Fruit fly (Drosophila melanogaster) whole organism, embryonic: ENCODE results near the gene Pnn.
A peak's percentile ranks its signal among the peaks of the same experiment; 100 is the strongest.

ENCODE experiments used
- CG10366 ChIP-seq: fragments of 200-800 bp; sonication (Bioruptor generic); IDR thresholded peaks from 2 replicates; pipeline ENCODE4 v1.3.6; 2022; ENCODE audit warnings: missing biosample characterization, missing genetic modification characterization
- CG10543 ChIP-seq: fragments of 200-800 bp; sonication (Bioruptor generic); optimal IDR thresholded peaks from 3 replicates; lab custom pipeline; 2017; ENCODE audit warnings: missing biosample characterization, mild to moderate bottlenecking, missing genetic modification characterization, moderate library complexity
- CG11085 ChIP-seq: fragments of 200-800 bp; sonication (Bioruptor generic); IDR thresholded peaks from 2 replicates; pipeline ENCODE4 v1.3.6; 2022; ENCODE audit warnings: missing biosample characterization, missing genetic modification characterization
- CG11560 ChIP-seq: fragments of 200-800 bp; sonication (Bioruptor generic); IDR thresholded peaks from 3 replicates; pipeline ENCODE4 v1.3.6; 2022; ENCODE audit warnings: missing biosample characterization, missing genetic modification characterization
- CG15073 ChIP-seq: fragments of 200-800 bp; sonication (Bioruptor generic); optimal IDR thresholded peaks from 2 replicates; lab custom pipeline; 2016; ENCODE audit warnings: missing biosample characterization, missing genetic modification characterization
- CG1603 ChIP-seq: fragments of 200-800 bp; sonication (Bioruptor generic); optimal IDR thresholded peaks from 2 replicates; lab custom pipeline; 2019; ENCODE audit warnings: missing biosample characterization, mild to moderate bottlenecking, missing genetic modification characterization, moderate library complexity
- CG1647 ChIP-seq: fragments of 200-800 bp; sonication (Bioruptor generic); optimal IDR thresholded peaks from 3 replicates; lab custom pipeline; 2016; ENCODE audit warnings: missing biosample characterization, missing genetic modification characterization
- CG16815 ChIP-seq: fragments of 200-800 bp; sonication (Bioruptor generic); optimal IDR thresholded peaks from 3 replicates; lab custom pipeline; 2017; ENCODE audit warnings: missing biosample characterization, mild to moderate bottlenecking, missing genetic modification characterization
- CG17328 ChIP-seq: fragments of 200-800 bp; sonication (Bioruptor generic); IDR thresholded peaks from 2 replicates; pipeline ENCODE4 v1.3.6; 2022; ENCODE audit warnings: missing biosample characterization, missing genetic modification characterization
- CG17359 ChIP-seq: fragments of 200-800 bp; sonication (Bioruptor generic); optimal IDR thresholded peaks from 3 replicates; lab custom pipeline; 2018; ENCODE audit warnings: missing biosample characterization, mild to moderate bottlenecking, missing genetic modification characterization, moderate library complexity
- CG17802 ChIP-seq: fragments of 200-800 bp; sonication (Bioruptor generic); optimal IDR thresholded peaks from 2 replicates; lab custom pipeline; 2018; ENCODE audit warnings: missing biosample characterization, mild to moderate bottlenecking, missing genetic modification characterization, moderate library complexity
- CG3065 ChIP-seq: fragments of 200-800 bp; sonication (Bioruptor generic); optimal IDR thresholded peaks from 2 replicates; lab custom pipeline; 2016; ENCODE audit warnings: missing biosample characterization, missing genetic modification characterization
- CG34376 ChIP-seq: fragments of 200-800 bp; sonication (Bioruptor generic); optimal IDR thresholded peaks from 2 replicates; lab custom pipeline; 2018; ENCODE audit warnings: missing biosample characterization, mild to moderate bottlenecking, missing genetic modification characterization
- CG3847 ChIP-seq: fragments of 200-800 bp; sonication (Bioruptor generic); IDR thresholded peaks from 2 replicates; pipeline ENCODE4 v1.3.6; 2022; ENCODE audit warnings: missing biosample characterization, missing genetic modification characterization
- CG4360 ChIP-seq: fragments of 200-800 bp; sonication (Bioruptor generic); IDR thresholded peaks from 2 replicates; pipeline ENCODE4 v1.3.6; 2022; ENCODE audit warnings: missing biosample characterization, missing genetic modification characterization
- CG4820 ChIP-seq: fragments of 200-800 bp; sonication (Bioruptor generic); optimal IDR thresholded peaks from 3 replicates; lab custom pipeline; 2016; ENCODE audit warnings: missing biosample characterization, missing genetic modification characterization
- CG5180 ChIP-seq: fragments of 200-800 bp; sonication (Bioruptor generic); optimal IDR thresholded peaks from 3 replicates; lab custom pipeline; 2017; ENCODE audit warnings: missing biosample characterization, missing genetic modification characterization, mild to moderate bottlenecking, moderate library complexity, missing genetic modification reagents
- CG6254 ChIP-seq: fragments of 200-800 bp; sonication (Bioruptor generic); optimal IDR thresholded peaks from 3 replicates; lab custom pipeline; 2017; ENCODE audit warnings: mild to moderate bottlenecking, missing biosample characterization, missing genetic modification reagents, missing genetic modification characterization
- CG7357 ChIP-seq: fragments of 200-800 bp; sonication (Bioruptor generic); IDR thresholded peaks from 3 replicates; pipeline ENCODE4 v1.3.6; 2022; ENCODE audit warnings: missing biosample characterization, missing genetic modification characterization
- CG7786 ChIP-seq: fragments of 200-800 bp; sonication (Bioruptor generic); optimal IDR thresholded peaks from 2 replicates; lab custom pipeline; 2016; ENCODE audit warnings: missing biosample characterization, missing genetic modification characterization
- CG8290 ChIP-seq, 3 experiments: fragments of 200-800 bp; sonication (Bioruptor generic); optimal IDR thresholded peaks; 2 replicates each; lab custom pipeline; 2016 to 2019; ENCODE audit warnings: missing biosample characterization in 3 of 3, missing genetic modification characterization in 3 of 3, mild to moderate bottlenecking in 2 of 3, moderate library complexity in 1 of 3
- CHES-1-like ChIP-seq: fragments of 200-800 bp; sonication (Bioruptor generic); optimal IDR thresholded peaks from 2 replicates; lab custom pipeline; 2016; ENCODE audit warnings: missing biosample characterization, missing genetic modification characterization
- CTCF ChIP-seq: fragments of 200-800 bp; sonication (Bioruptor generic); optimal IDR thresholded peaks from 2 replicates; lab custom pipeline; 2017; ENCODE audit warnings: missing biosample characterization, mild to moderate bottlenecking, missing genetic modification characterization, moderate library complexity
- CoRest ChIP-seq: fragments of 200-800 bp; sonication (Bioruptor generic); optimal IDR thresholded peaks from 3 replicates; lab custom pipeline; 2018; ENCODE audit warnings: missing biosample characterization, mild to moderate bottlenecking, missing genetic modification characterization, moderate library complexity
- Dip2 ChIP-seq: fragments of 200-800 bp; sonication (Bioruptor generic); IDR thresholded peaks from 2 replicates; pipeline ENCODE4 v1.3.6; 2022; ENCODE audit warnings: missing biosample characterization, missing genetic modification characterization
- Dp ChIP-seq: fragments of 200-800 bp; sonication (Bioruptor generic); optimal IDR thresholded peaks from 2 replicates; lab custom pipeline; 2018; ENCODE audit warnings: missing biosample characterization, mild to moderate bottlenecking, missing genetic modification characterization, moderate library complexity
- Elba2 ChIP-seq: fragments of 200-800 bp; sonication (Bioruptor generic); optimal IDR thresholded peaks from 3 replicates; lab custom pipeline; 2016; ENCODE audit warnings: missing biosample characterization, missing genetic modification characterization
- HLH54F ChIP-seq: fragments of 200-800 bp; sonication (Bioruptor generic); optimal IDR thresholded peaks from 3 replicates; lab custom pipeline; 2016; ENCODE audit warnings: missing biosample characterization, missing genetic modification characterization
- HLHmδ ChIP-seq: fragments of 200-800 bp; sonication (Bioruptor generic); optimal IDR thresholded peaks from 2 replicates; lab custom pipeline; 2018; ENCODE audit warnings: missing biosample characterization, mild to moderate bottlenecking, missing genetic modification characterization, moderate library complexity
- Hr78 ChIP-seq, 2 experiments: fragments of 200-800 bp in 1 of 2; fragments of >200 bp in 1 of 2; sonication (Bioruptor generic) in 1 of 2; optimal IDR thresholded peaks; 2 replicates each; lab custom pipeline; 2017 to 2019; ENCODE audit warnings: missing biosample characterization in 2 of 2, missing genetic modification characterization in 2 of 2, mild to moderate bottlenecking in 1 of 2, moderate library complexity in 1 of 2
- Kr ChIP-seq: fragments of 200-800 bp; sonication (Bioruptor generic); optimal IDR thresholded peaks from 2 replicates; lab custom pipeline; 2017; ENCODE audit warnings: missing biosample characterization, mild to moderate bottlenecking, missing genetic modification characterization
- Poxn ChIP-seq: fragments of 200-800 bp; sonication (Bioruptor generic); IDR thresholded peaks from 2 replicates; pipeline ENCODE4 v1.3.6; 2022; ENCODE audit warnings: missing biosample characterization, missing genetic modification characterization
- Rx ChIP-seq: fragments of 200-800 bp; sonication (Bioruptor generic); IDR thresholded peaks from 2 replicates; pipeline ENCODE4 v1.3.6; 2022; ENCODE audit warnings: missing biosample characterization, missing genetic modification characterization
- Side ChIP-seq: fragments of 200-800 bp; sonication (Bioruptor generic); optimal IDR thresholded peaks from 2 replicates; lab custom pipeline; 2016; ENCODE audit warnings: missing biosample characterization, missing genetic modification characterization
- Sin3A ChIP-seq: fragments of >200 bp; optimal IDR thresholded peaks from 2 replicates; lab custom pipeline; 2018
- al ChIP-seq: fragments of 200-800 bp; sonication (Bioruptor generic); IDR thresholded peaks from 2 replicates; pipeline ENCODE4 v1.3.6; 2022; ENCODE audit warnings: missing biosample characterization, missing genetic modification characterization
- cato ChIP-seq: fragments of 200-800 bp; sonication (Bioruptor generic); optimal IDR thresholded peaks from 2 replicates; lab custom pipeline; 2016; ENCODE audit warnings: missing biosample characterization, missing genetic modification characterization, borderline replicate concordance
- caup ChIP-seq: fragments of 200-800 bp; sonication (Bioruptor generic); optimal IDR thresholded peaks from 3 replicates; lab custom pipeline; 2017; ENCODE audit warnings: missing biosample characterization, mild to moderate bottlenecking, missing genetic modification characterization, moderate library complexity; ENCODE audit not compliant: severe bottlenecking
- chn ChIP-seq: fragments of 200-800 bp; sonication (Bioruptor generic); optimal IDR thresholded peaks from 2 replicates; lab custom pipeline; 2016; ENCODE audit warnings: missing biosample characterization, missing genetic modification characterization
- dm ChIP-seq: fragments of 200-800 bp; sonication (Bioruptor generic); optimal IDR thresholded peaks from 3 replicates; lab custom pipeline; 2016; ENCODE audit warnings: missing biosample characterization, missing genetic modification characterization
- dpn ChIP-seq, 2 experiments: fragments of 200-800 bp; sonication (Bioruptor generic); optimal IDR thresholded peaks; 3 replicates each; lab custom pipeline; 2016; ENCODE audit warnings: missing biosample characterization in 2 of 2, missing genetic modification characterization in 2 of 2
- fd3F ChIP-seq: fragments of 200-800 bp; sonication (Bioruptor generic); optimal IDR thresholded peaks from 2 replicates; lab custom pipeline; 2018; ENCODE audit warnings: missing biosample characterization, mild to moderate bottlenecking, missing genetic modification characterization, moderate library complexity
- gro ChIP-seq: fragments of 200-800 bp; sonication (Bioruptor generic); optimal IDR thresholded peaks from 2 replicates; lab custom pipeline; 2016; ENCODE audit warnings: missing biosample characterization, missing genetic modification characterization
- insv ChIP-seq, 2 experiments: fragments of 200-800 bp; sonication (Bioruptor generic); optimal IDR thresholded peaks; 3 replicates each; lab custom pipeline; 2016 to 2018; ENCODE audit warnings: missing biosample characterization in 2 of 2, missing genetic modification characterization in 2 of 2
- lmd ChIP-seq: fragments of 200-800 bp; sonication (Bioruptor generic); IDR thresholded peaks from 2 replicates; pipeline ENCODE4 v1.3.6; 2022; ENCODE audit warnings: missing biosample characterization, missing genetic modification characterization
- nmo ChIP-seq: fragments of 200-800 bp; sonication (Bioruptor generic); optimal IDR thresholded peaks from 2 replicates; lab custom pipeline; 2018; ENCODE audit warnings: missing biosample characterization, mild to moderate bottlenecking, missing genetic modification characterization, moderate library complexity
- peb ChIP-seq: fragments of 200-800 bp; sonication (Bioruptor generic); IDR thresholded peaks from 2 replicates; pipeline ENCODE4 v1.3.6; 2022; ENCODE audit warnings: missing biosample characterization, missing genetic modification characterization
- phol ChIP-seq: fragments of 200-800 bp; sonication (Bioruptor generic); optimal IDR thresholded peaks from 3 replicates; lab custom pipeline; 2018; ENCODE audit warnings: missing biosample characterization, mild to moderate bottlenecking, missing genetic modification characterization, moderate library complexity
- sd ChIP-seq: fragments of 200-800 bp; sonication (Bioruptor generic); optimal IDR thresholded peaks from 3 replicates; lab custom pipeline; 2018; ENCODE audit warnings: missing biosample characterization, mild to moderate bottlenecking, missing genetic modification characterization, moderate library complexity
- sens ChIP-seq: fragments of 200-800 bp; sonication (Bioruptor generic); peaks from one replicate; lab custom pipeline; 2016; ENCODE audit warnings: missing biosample characterization, missing genetic modification characterization
- trem ChIP-seq: fragments of 200-800 bp; optimal IDR thresholded peaks from 3 replicates; lab custom pipeline; 2019; ENCODE audit warnings: missing biosample characterization, mild to moderate bottlenecking, missing genetic modification characterization, moderate library complexity
- unc-4 ChIP-seq: fragments of 200-800 bp; sonication (Bioruptor generic); IDR thresholded peaks from 2 replicates; pipeline ENCODE4 v1.3.6; 2022; ENCODE audit warnings: missing biosample characterization, missing genetic modification characterization; ENCODE audit not compliant: partially characterized antibody

The Pnn gene

DNA sequence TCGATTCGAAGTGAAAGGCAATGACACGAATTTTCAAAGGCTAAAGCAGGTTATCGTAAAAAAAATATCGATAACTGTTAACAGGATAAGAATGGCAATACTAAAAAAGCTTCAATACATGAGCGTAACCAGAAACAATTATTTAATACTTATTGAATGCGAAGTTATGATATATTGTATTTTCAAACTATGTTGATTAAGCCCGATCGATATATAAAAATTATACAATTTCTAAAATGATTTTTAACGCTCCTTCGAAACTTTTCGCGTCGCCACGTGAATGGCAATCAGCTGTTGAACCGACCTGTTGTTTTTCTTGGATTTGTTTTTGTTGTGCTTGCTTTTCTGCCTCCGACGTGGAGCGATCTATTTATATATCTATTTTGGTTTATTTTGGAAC lies 15.5 kb downstream of the Pnn start, which contains the start of the genes Alg12 and Rpt3R (continued):
- TF ChIP-seq HLH54F (no peak), CG4820 (GFP tag; lab: Kevin White, UChicago) (no peak), CG6254 (GFP tag; lab: Kevin White, UChicago) (no peak), HLHmδ (GFP tag; lab: Kevin White, UChicago) (no peak), Elba2 (GFP tag; lab: Kevin White, UChicago) (no peak), Kr (GFP tag; lab: Kevin White, UChicago) (no peak), cato (GFP tag; lab: Kevin White, UChicago) (no peak), CG11085 (GFP tag; lab: Robert Waterston, UW) (no peak), Dp (GFP tag; lab: Kevin White, UChicago) (peak; percentile 62), fd3F (GFP tag; lab: Kevin White, UChicago) (no peak), Side (GFP tag; lab: Kevin White, UChicago) (no peak), CTCF (no peak), CG3847 (GFP tag; lab: Robert Waterston, UW) (no peak), Poxn (GFP tag; lab: Robert Waterston, UW) (no peak), CG17359 (no peak), dpn (GFP tag; optimal IDR thresholded peaks at IDR 0.05; lab: Kevin White, UChicago) (no peak), gro (no peak), Rx (GFP tag; lab: Robert Waterston, UW) (no peak), sd (tag; lab: Kevin White, UChicago) (no peak), sens (GFP tag; lab: Kevin White, UChicago) (no peak), CG7786 (GFP tag; lab: Kevin White, UChicago) (no peak), trem (peak; percentile 36), CG4360 (GFP tag; lab: Robert Waterston, UW) (peak; percentile 27; the same call in 1 of the 2 replicates), al (GFP tag; lab: Robert Waterston, UW) (no peak), CG17328 (no peak), Sin3A (lab: Kevin White, UChicago) (peak; percentile 22), CG10366 (GFP tag; lab: Robert Waterston, UW) (no peak), lmd (GFP tag; lab: Robert Waterston, UW) (no peak), dm (GFP tag; lab: Kevin White, UChicago) (no peak), Hr78 (GFP tag; optimal IDR thresholded peaks at IDR 0.05; lab: Kevin White, UChicago) (no peak), chn (GFP tag; lab: Kevin White, UChicago) (no peak), insv (GFP tag; optimal IDR thresholded peaks at IDR 0.05; lab: Kevin White, UChicago) (no peak), caup (no peak), CG1603 (tag; lab: Kevin White, UChicago) (no peak), CG34376 (GFP tag; lab: Kevin White, UChicago) (no peak), CG15073 (GFP tag; lab: Kevin White, UChicago) (no peak), CG8290 (GFP tag; optimal IDR thresholded peaks at IDR 0.05; lab: Kevin White, UChicago) (no peak), CG8290 (tag; optimal IDR thresholded peaks at IDR 0.05; lab: Kevin White, UChicago) (no peak), CoRest (no peak), peb (GFP tag; lab: Robert Waterston, UW) (no peak), CG10543 (no peak), nmo (GFP tag; lab: Kevin White, UChicago) (peak; percentile 5), Dip2 (GFP tag; lab: Robert Waterston, UW) (no peak), CG7357 (no peak), CG5180 (no peak), CG1647 (no peak), CG11560 (tag; lab: Robert Waterston, UW) (no peak), unc-4 (GFP tag; lab: Robert Waterston, UW) (peak; percentile 62), CHES-1-like (no peak), CG3065 (GFP tag; lab: Kevin White, UChicago) (no peak), CG16815 (no peak), CG17802 (tag; lab: Kevin White, UChicago) (no peak), phol (peak; percentile 15)
